Worm (Caenorhabditis elegans) whole organism, mixed stage, embryonic: ENCODE measurements around the gene pes-1.

Experiments used
- bed-3 ChIP-seq: fragments of 200-800 bp; sonication (Bioruptor generic); optimal IDR thresholded peaks from 3 replicates; lab custom pipeline; 2018; ENCODE audit warnings: mild to moderate bottlenecking, missing genetic modification characterization, moderate library complexity, missing compliant biosample characterization
- blmp-1 ChIP-seq: fragments of 150-350 bp; optimal IDR thresholded peaks from 2 replicates; lab custom pipeline; 2014; ENCODE audit warnings: missing biosample characterization, missing genetic modification characterization
- ces-1 ChIP-seq: fragments of 150-350 bp; optimal IDR thresholded peaks from 2 replicates; lab custom pipeline; 2014; ENCODE audit warnings: missing biosample characterization, missing genetic modification reagents, missing genetic modification characterization
- drap-1 ChIP-seq: fragments of 200-800 bp; sonication (Bioruptor generic); optimal IDR thresholded peaks from 3 replicates; lab custom pipeline; 2018; ENCODE audit warnings: mild to moderate bottlenecking, missing genetic modification characterization, missing compliant biosample characterization
- elt-1 ChIP-seq: sonication (generic microtip); optimal IDR thresholded peaks from 2 replicates; lab custom pipeline; 2017; ENCODE audit warnings: missing genetic modification characterization, mild to moderate bottlenecking, missing compliant biosample characterization, antibody characterized with exemption, moderate library complexity, borderline replicate concordance; ENCODE audit not compliant: insufficient read depth
- lin-13 ChIP-seq: fragments of 150-350 bp; optimal IDR thresholded peaks from 2 replicates; lab custom pipeline; 2014; ENCODE audit warnings: missing biosample characterization, missing genetic modification characterization
- nhr-12 ChIP-seq: fragments of 150-350 bp; optimal IDR thresholded peaks from 2 replicates; lab custom pipeline; 2014; ENCODE audit warnings: missing biosample characterization, missing genetic modification characterization
- nhr-2 ChIP-seq: fragments of 150-350 bp; optimal IDR thresholded peaks from 2 replicates; lab custom pipeline; 2014; ENCODE audit warnings: missing biosample characterization, missing genetic modification characterization
- nhr-237 ChIP-seq: fragments of 150-350 bp; optimal IDR thresholded peaks from 2 replicates; lab custom pipeline; 2014; ENCODE audit warnings: missing biosample characterization, missing genetic modification characterization
- nhr-28 ChIP-seq: fragments of 150-350 bp; optimal IDR thresholded peaks from 2 replicates; lab custom pipeline; 2014; ENCODE audit warnings: missing biosample characterization, missing genetic modification characterization
- nhr-76 ChIP-seq: sonication (generic microtip); optimal IDR thresholded peaks from 2 replicates; lab custom pipeline; 2017; ENCODE audit warnings: missing biosample characterization, missing genetic modification characterization
- snpc-4 ChIP-seq: fragments of 150-350 bp; optimal IDR thresholded peaks from 2 replicates; lab custom pipeline; 2014; ENCODE audit warnings: missing biosample characterization, missing genetic modification characterization
- unc-62 ChIP-seq: fragments of 150-350 bp; optimal IDR thresholded peaks from 2 replicates; lab custom pipeline; 2014; ENCODE audit warnings: missing biosample characterization, missing genetic modification reagents, missing genetic modification characterization
- ztf-11 ChIP-seq: fragments of 150-350 bp; optimal IDR thresholded peaks from 2 replicates; lab custom pipeline; 2014; ENCODE audit warnings: missing biosample characterization, missing genetic modification characterization

DNA sequence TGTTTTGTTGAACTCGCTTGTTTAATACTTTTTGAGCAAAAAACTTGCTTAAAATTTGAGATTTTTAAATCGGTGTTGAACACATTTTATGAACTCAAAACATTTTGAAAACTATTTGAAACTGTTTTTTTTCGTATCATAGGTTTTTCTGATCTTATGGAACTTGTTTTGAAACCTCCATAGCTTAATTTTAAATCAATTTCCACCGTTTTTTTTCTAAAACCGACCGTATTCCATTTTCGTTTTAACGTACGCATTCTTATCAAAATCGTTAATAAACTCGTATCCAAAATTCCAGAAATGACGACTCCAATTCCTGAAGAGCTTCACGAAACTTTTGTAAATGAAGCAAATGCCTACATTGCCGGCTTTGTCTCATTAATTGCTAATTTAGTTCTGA is 5.8 kb downstream of the pes-1 start, which contains the start of gene srm-2:
- TF ChIP-seq unc-62 (no peak), blmp-1 (tag; lab: Kevin White, UChicago) (no peak), ces-1 (GFP tag; lab: Kevin White, UChicago) (no peak), snpc-4 (tag; lab: Kevin White, UChicago) (no peak), nhr-237 (no peak), drap-1 (GFP tag; lab: Kevin White, UChicago) (no peak), bed-3 (no peak), nhr-28 (tag; lab: Kevin White, UChicago) (no peak), nhr-76 (tag; lab: Kevin White, UChicago) (no peak), nhr-12 (tag; lab: Kevin White, UChicago) (no peak), lin-13 (tag; lab: Kevin White, UChicago) (no peak), elt-1 (no peak), nhr-2 (tag; lab: Kevin White, UChicago) (no peak), ztf-11 (no peak)
